Worm (Caenorhabditis elegans): ENCODE data around the gene M18.3.

DNA sequence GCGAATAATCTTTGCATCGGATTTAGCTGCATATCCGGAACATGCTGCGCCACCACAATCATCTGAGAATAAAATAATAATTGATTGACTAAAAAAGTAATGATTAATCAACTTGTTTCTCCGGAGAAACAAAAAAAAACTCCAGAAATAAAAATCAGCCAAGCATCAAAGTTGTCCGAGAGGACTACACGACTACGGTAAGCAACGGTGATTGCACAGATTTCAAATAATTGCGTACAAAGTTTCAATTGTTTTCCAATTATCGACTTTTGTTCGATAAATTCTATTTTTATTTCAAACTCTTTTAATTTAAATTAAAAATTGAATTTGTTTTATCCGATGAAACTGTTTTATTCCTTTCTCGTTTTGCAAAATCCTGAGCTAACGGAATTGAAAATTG lies 12.3 kb upstream of the M18.3 start, which contains the start of gene cpsf-4:
- TF ChIP-seq attf-6 (GFP tag; IDR thresholded peaks at IDR 0.05): no peak
- no peak for TF ChIP-seq nfya-2 (GFP tag; IDR thresholded peaks at IDR 0.05)
- no peak for TF ChIP-seq efl-1 (GFP tag; optimal IDR thresholded peaks at IDR 0.05)
- no peak for TF ChIP-seq pha-4 (tag; optimal IDR thresholded peaks at IDR 0.05)
- TF ChIP-seq C17E4.6 (GFP tag; IDR thresholded peaks at IDR 0.05): no peak
- TF ChIP-seq F39B2.1 (GFP tag; IDR thresholded peaks at IDR 0.05): no peak
- TF ChIP-seq snpc-1.1 (tag; optimal IDR thresholded peaks at IDR 0.05; ENCODE audit: insufficient read depth): no peak
- TF ChIP-seq hsf-1 (GFP tag; IDR thresholded peaks at IDR 0.05): no peak
- no peak for TF ChIP-seq madf-6 (GFP tag; IDR thresholded peaks at IDR 0.05)
- TF ChIP-seq ets-4 (GFP tag; optimal IDR thresholded peaks at IDR 0.05): no peak
- no peak for TF ChIP-seq zfh-2 (GFP tag; conservative IDR thresholded peaks at IDR 0.05)
- no peak for TF ChIP-seq ZK185.1 (tag; optimal IDR thresholded peaks at IDR 0.05; ENCODE audit: poor library complexity, severe bottlenecking)
- no peak for TF ChIP-seq zim-3 (tag; optimal IDR thresholded peaks at IDR 0.05)
- TF ChIP-seq nfya-1 (tag; optimal IDR thresholded peaks at IDR 0.05; ENCODE audit: borderline replicate concordance, insufficient read depth): no peak
